Fruit fly (Drosophila melanogaster) whole organism, embryonic: ENCODE measurements around the gene Kr-h1.

ENCODE experiments used
- Atf3 ChIP-seq: fragments of 200-800 bp; sonication (Bioruptor generic); optimal IDR thresholded peaks from 3 replicates; lab custom pipeline; 2016; ENCODE audit warnings: missing biosample characterization, missing genetic modification characterization
- Bgb ChIP-seq: fragments of 200-800 bp; sonication (Bioruptor generic); IDR thresholded peaks from 2 replicates; pipeline ENCODE4 v1.3.6; 2022; ENCODE audit warnings: missing biosample characterization, missing genetic modification characterization; ENCODE audit not compliant: partially characterized antibody
- CG10274 ChIP-seq: fragments of 200-800 bp; sonication (Bioruptor generic); optimal IDR thresholded peaks from 3 replicates; lab custom pipeline; 2017; ENCODE audit warnings: missing biosample characterization, mild to moderate bottlenecking, missing genetic modification characterization
- CG11456 ChIP-seq: fragments of 200-800 bp; sonication (Bioruptor generic); IDR thresholded peaks from 3 replicates; pipeline ENCODE4 v1.3.6; 2022; ENCODE audit warnings: missing biosample characterization, missing genetic modification characterization
- CG12104 ChIP-seq: fragments of 200-800 bp; sonication (Bioruptor generic); optimal IDR thresholded peaks from 3 replicates; lab custom pipeline; 2016; ENCODE audit warnings: missing biosample characterization, missing genetic modification characterization
- CG13296 ChIP-seq: fragments of 200-800 bp; sonication (Bioruptor generic); optimal IDR thresholded peaks from 3 replicates; lab custom pipeline; 2018; ENCODE audit warnings: missing biosample characterization, mild to moderate bottlenecking, missing genetic modification characterization
- CG13775 ChIP-seq: fragments of 200-800 bp; sonication (Bioruptor generic); optimal IDR thresholded peaks from 3 replicates; lab custom pipeline; 2017; ENCODE audit warnings: missing biosample characterization, mild to moderate bottlenecking, missing genetic modification characterization
- CG13894 ChIP-seq: fragments of 200-800 bp; sonication (Bioruptor generic); optimal IDR thresholded peaks from 3 replicates; lab custom pipeline; 2018; ENCODE audit warnings: missing biosample characterization, mild to moderate bottlenecking, missing genetic modification characterization, moderate library complexity
- CG14050 ChIP-seq: fragments of 200-800 bp; sonication (Bioruptor generic); IDR thresholded peaks from 3 replicates; pipeline ENCODE4 v1.3.6; 2022; ENCODE audit warnings: missing biosample characterization, missing genetic modification characterization
- CG15269 ChIP-seq: fragments of 200-800 bp; sonication (Bioruptor generic); optimal IDR thresholded peaks from 2 replicates; lab custom pipeline; 2018; ENCODE audit warnings: missing biosample characterization, mild to moderate bottlenecking, missing genetic modification characterization, moderate library complexity
- CG15479 ChIP-seq: fragments of 200-800 bp; sonication (Bioruptor generic); optimal IDR thresholded peaks from 3 replicates; lab custom pipeline; 2019; ENCODE audit warnings: missing biosample characterization, mild to moderate bottlenecking, missing genetic modification characterization, moderate library complexity
- CG15514 ChIP-seq: fragments of 200-800 bp; sonication (Bioruptor generic); optimal IDR thresholded peaks from 3 replicates; lab custom pipeline; 2017; ENCODE audit warnings: missing biosample characterization, missing genetic modification characterization, mild to moderate bottlenecking, moderate library complexity, missing genetic modification reagents
- CG1602 ChIP-seq: fragments of 200-800 bp; sonication (Bioruptor generic); optimal IDR thresholded peaks from 3 replicates; lab custom pipeline; 2016; ENCODE audit warnings: missing biosample characterization, missing genetic modification characterization
- CG17328 ChIP-seq: fragments of 200-800 bp; sonication (Bioruptor generic); IDR thresholded peaks from 2 replicates; pipeline ENCODE4 v1.3.6; 2022; ENCODE audit warnings: missing biosample characterization, missing genetic modification characterization
- CG2116 ChIP-seq: fragments of 200-800 bp; sonication (Bioruptor generic); optimal IDR thresholded peaks from 3 replicates; lab custom pipeline; 2018; ENCODE audit warnings: missing biosample characterization, mild to moderate bottlenecking, missing genetic modification characterization
- CG3065 ChIP-seq: fragments of 200-800 bp; sonication (Bioruptor generic); optimal IDR thresholded peaks from 2 replicates; lab custom pipeline; 2016; ENCODE audit warnings: missing biosample characterization, missing genetic modification characterization
- CG31441 ChIP-seq: fragments of 200-800 bp; sonication (Bioruptor generic); IDR thresholded peaks from 2 replicates; pipeline ENCODE4 v1.3.6; 2022; ENCODE audit warnings: missing biosample characterization, missing genetic modification characterization
- CG3847 ChIP-seq: fragments of 200-800 bp; sonication (Bioruptor generic); IDR thresholded peaks from 2 replicates; pipeline ENCODE4 v1.3.6; 2022; ENCODE audit warnings: missing biosample characterization, missing genetic modification characterization
- CG4360 ChIP-seq: fragments of 200-800 bp; sonication (Bioruptor generic); IDR thresholded peaks from 2 replicates; pipeline ENCODE4 v1.3.6; 2022; ENCODE audit warnings: missing biosample characterization, missing genetic modification characterization
- CG4707 ChIP-seq: fragments of 200-800 bp; sonication (Bioruptor generic); optimal IDR thresholded peaks from 2 replicates; lab custom pipeline; 2018; ENCODE audit warnings: missing biosample characterization, mild to moderate bottlenecking, missing genetic modification characterization, moderate library complexity
- CG7372 ChIP-seq: fragments of 200-800 bp; sonication (Bioruptor generic); IDR thresholded peaks from 2 replicates; pipeline ENCODE4 v1.3.6; 2022; ENCODE audit warnings: missing biosample characterization, missing genetic modification characterization
- CG7839 ChIP-seq: fragments of 200-800 bp; sonication (Bioruptor generic); optimal IDR thresholded peaks from 3 replicates; lab custom pipeline; 2018; ENCODE audit warnings: missing biosample characterization, mild to moderate bottlenecking, missing genetic modification characterization, moderate library complexity
- CG8388 ChIP-seq: fragments of 200-800 bp; sonication (Bioruptor generic); optimal IDR thresholded peaks from 2 replicates; lab custom pipeline; 2019; ENCODE audit warnings: missing biosample characterization, mild to moderate bottlenecking, missing genetic modification characterization, moderate library complexity
- CG9817 ChIP-seq: fragments of 200-800 bp; sonication (Bioruptor generic); optimal IDR thresholded peaks from 2 replicates; lab custom pipeline; 2018; ENCODE audit warnings: missing biosample characterization, mild to moderate bottlenecking, missing genetic modification characterization, moderate library complexity
- CG9932 ChIP-seq: fragments of 200-800 bp; sonication (Bioruptor generic); IDR thresholded peaks from 2 replicates; pipeline ENCODE4 v1.3.6; 2022; ENCODE audit warnings: missing biosample characterization, missing genetic modification characterization
- Dip2 ChIP-seq: fragments of 200-800 bp; sonication (Bioruptor generic); IDR thresholded peaks from 2 replicates; pipeline ENCODE4 v1.3.6; 2022; ENCODE audit warnings: missing biosample characterization, missing genetic modification characterization
- GATAe ChIP-seq: fragments of 200-800 bp; sonication (Bioruptor generic); conservative IDR thresholded peaks from 2 replicates; pipeline ENCODE4 v1.3.6; 2022; ENCODE audit warnings: missing biosample characterization, missing genetic modification characterization
- HHEX ChIP-seq: fragments of 200-800 bp; sonication (Bioruptor generic); optimal IDR thresholded peaks from 3 replicates; lab custom pipeline; 2017; ENCODE audit warnings: missing biosample characterization, mild to moderate bottlenecking, missing genetic modification characterization, missing genetic modification reagents
- MESR4 ChIP-seq: fragments of 200-800 bp; sonication (Bioruptor generic); optimal IDR thresholded peaks from 2 replicates; lab custom pipeline; 2018; ENCODE audit warnings: missing biosample characterization, mild to moderate bottlenecking, missing genetic modification characterization, moderate library complexity
- Meics ChIP-seq: fragments of 200-800 bp; sonication (Bioruptor generic); optimal IDR thresholded peaks from 2 replicates; lab custom pipeline; 2017; ENCODE audit warnings: missing biosample characterization, mild to moderate bottlenecking, missing genetic modification characterization
- NC2α ChIP-seq: fragments of 200-800 bp; sonication (Bioruptor generic); optimal IDR thresholded peaks from 2 replicates; lab custom pipeline; 2016; ENCODE audit warnings: missing biosample characterization, missing genetic modification characterization
- Stat92E ChIP-seq, 3 experiments: fragments of >200 bp in 2 of 3; fragments of 200-800 bp in 1 of 3; sonication (Bioruptor generic) in 1 of 3; optimal IDR thresholded peaks; 2 replicates each; lab custom pipeline; 2017 to 2019; ENCODE audit warnings: missing biosample characterization in 3 of 3, missing genetic modification characterization in 3 of 3, mild to moderate bottlenecking in 1 of 3, moderate library complexity in 1 of 3
- TFAM ChIP-seq: fragments of 200-800 bp; sonication (Bioruptor generic); optimal IDR thresholded peaks from 2 replicates; lab custom pipeline; 2017; ENCODE audit warnings: missing biosample characterization, missing genetic modification characterization, inconsistent platforms
- Usf ChIP-seq: fragments of 200-800 bp; sonication (Bioruptor generic); optimal IDR thresholded peaks from 2 replicates; lab custom pipeline; 2017; ENCODE audit warnings: missing genotype, missing biosample characterization, missing genetic modification characterization
- Xbp1 ChIP-seq: fragments of 200-800 bp; sonication (Bioruptor generic); optimal IDR thresholded peaks from 3 replicates; lab custom pipeline; 2016; ENCODE audit warnings: missing biosample characterization, mild to moderate bottlenecking, missing genetic modification characterization
- YL-1 ChIP-seq: fragments of 200-800 bp; sonication (Bioruptor generic); optimal IDR thresholded peaks from 3 replicates; lab custom pipeline; 2017; ENCODE audit warnings: missing biosample characterization, mild to moderate bottlenecking, missing genetic modification characterization
- ap ChIP-seq: fragments of 200-800 bp; sonication (Bioruptor generic); IDR thresholded peaks from 2 replicates; pipeline ENCODE4 v1.3.6; 2022; ENCODE audit warnings: missing biosample characterization, missing genetic modification characterization
- ci ChIP-seq: fragments of 200-800 bp; sonication (Bioruptor generic); IDR thresholded peaks from 3 replicates; pipeline ENCODE4 v1.3.6; 2022; ENCODE audit warnings: missing biosample characterization, missing genetic modification characterization
- grn ChIP-seq: fragments of 200-800 bp; sonication (Bioruptor generic); optimal IDR thresholded peaks from 3 replicates; lab custom pipeline; 2017; ENCODE audit warnings: missing biosample characterization, missing genetic modification characterization
- her ChIP-seq: fragments of 200-800 bp; sonication (Bioruptor generic); optimal IDR thresholded peaks from 2 replicates; lab custom pipeline; 2016; ENCODE audit warnings: missing biosample characterization, missing genetic modification characterization
- lola ChIP-seq, 3 experiments: fragments of >200 bp in 2 of 3; fragments of 200-800 bp in 1 of 3; sonication (Bioruptor generic) in 1 of 3; optimal IDR thresholded peaks; 2 replicates each; lab custom pipeline; 2017 to 2019; ENCODE audit warnings: missing biosample characterization in 3 of 3, missing genetic modification characterization in 3 of 3, mild to moderate bottlenecking in 1 of 3, moderate library complexity in 1 of 3
- mirr ChIP-seq: fragments of 200-800 bp; sonication (Bioruptor generic); optimal IDR thresholded peaks from 3 replicates; lab custom pipeline; 2018; ENCODE audit warnings: missing biosample characterization, mild to moderate bottlenecking, missing genetic modification characterization
- scrt ChIP-seq: fragments of 200-800 bp; sonication (Bioruptor generic); optimal IDR thresholded peaks from 2 replicates; lab custom pipeline; 2018; ENCODE audit warnings: missing biosample characterization, mild to moderate bottlenecking, missing genetic modification characterization, moderate library complexity
- sima ChIP-seq: fragments of 200-800 bp; sonication (Bioruptor generic); optimal IDR thresholded peaks from 2 replicates; lab custom pipeline; 2016; ENCODE audit warnings: missing biosample characterization, missing genetic modification characterization
- sqz ChIP-seq: fragments of 200-800 bp; sonication (Bioruptor generic); optimal IDR thresholded peaks from 3 replicates; lab custom pipeline; 2018; ENCODE audit warnings: missing biosample characterization, mild to moderate bottlenecking, missing genetic modification characterization
- zen ChIP-seq: fragments of 200-800 bp; sonication (Bioruptor generic); optimal IDR thresholded peaks from 3 replicates; lab custom pipeline; 2018; ENCODE audit warnings: missing biosample characterization, mild to moderate bottlenecking, missing genetic modification characterization, moderate library complexity
- zen2 ChIP-seq: fragments of 200-800 bp; sonication (Bioruptor generic); IDR thresholded peaks from 3 replicates; pipeline ENCODE4 v1.3.6; 2022; ENCODE audit warnings: missing biosample characterization, missing genetic modification characterization; ENCODE audit not compliant: partially characterized antibody

Kr-h1 gene

dm6 chr2L:6088371-6089365 lies 6.3 kb downstream of the Kr-h1 start (continued):
- TF ChIP-seq CG9932 (peak; percentile 39; the same call in 1 of the 2 replicates), HHEX (GFP tag; lab: Kevin White, UChicago) (no peak), Xbp1 (GFP tag; lab: Kevin White, UChicago) (no peak), lola (GFP tag; optimal IDR thresholded peaks at IDR 0.05; lab: Kevin White, UChicago) (peak in 1 of 3 experiments; percentile 2), CG15514 (GFP tag; lab: Kevin White, UChicago) (peak; percentile 7), CG11456 (no peak), NC2α (GFP tag; lab: Kevin White, UChicago) (no peak), CG7372 (GFP tag; lab: Robert Waterston, UW) (no peak), TFAM (GFP tag; lab: Kevin White, UChicago) (no peak), MESR4 (GFP tag; lab: Kevin White, UChicago) (no peak), sima (GFP tag; lab: Kevin White, UChicago) (no peak), CG4360 (GFP tag; lab: Robert Waterston, UW) (peak; percentile 93), Dip2 (no peak), Atf3 (GFP tag; lab: Kevin White, UChicago) (peak; percentile 11), CG3065 (GFP tag; lab: Kevin White, UChicago) (peak; percentile 46), CG17328 (GFP tag; lab: Robert Waterston, UW) (no peak), CG1602 (GFP tag; lab: Kevin White, UChicago) (no peak), CG14050 (GFP tag; lab: Robert Waterston, UW) (no peak; the same call in 2 of the 3 replicates), CG10274 (GFP tag; lab: Kevin White, UChicago) (no peak), ci (GFP tag; lab: Robert Waterston, UW) (peak; percentile 74), sqz (no peak), CG15479 (GFP tag; lab: Kevin White, UChicago) (peak; percentile 100), Stat92E (GFP tag; optimal IDR thresholded peaks at IDR 0.05; lab: Kevin White, UChicago) (peak in 1 of 3 experiments; percentile 70), CG12104 (no peak), zen2 (peak; percentile 67; the same call in 2 of the 3 replicates), CG31441 (GFP tag; lab: Robert Waterston, UW) (0 out of 2 replicates have a peak, but pooled peaks have one; percentile 13), scrt (peak; percentile 64), CG13296 (peak; percentile 2), CG13894 (tag; lab: Kevin White, UChicago) (peak; percentile 86), CG9817 (tag; lab: Kevin White, UChicago) (no peak), her (peak; percentile 43), CG7839 (tag; lab: Kevin White, UChicago) (peak; percentile 55), Usf (peak; percentile 1), CG4707 (GFP tag; lab: Kevin White, UChicago) (peak; percentile 67), CG3847 (GFP tag; lab: Robert Waterston, UW) (0 out of 2 replicates have a peak, but pooled peaks have one; percentile 24), zen (tag; lab: Kevin White, UChicago) (peak; percentile 67), YL-1 (no peak), ap (GFP tag; lab: Robert Waterston, UW) (no peak), CG15269 (no peak), CG13775 (GFP tag; lab: Kevin White, UChicago) (peak; percentile 18), Bgb (peak; percentile 75), CG8388 (GFP tag; lab: Kevin White, UChicago) (peak; percentile 38), grn (GFP tag; lab: Kevin White, UChicago) (peak; percentile 13), mirr (peak; percentile 94), CG2116 (GFP tag; lab: Kevin White, UChicago) (no peak), Meics (GFP tag; lab: Kevin White, UChicago) (peak; percentile 49), GATAe (GFP tag; lab: Robert Waterston, UW) (peak; percentile 66; the same call in 1 of the 2 replicates)
